Fruit fly (Drosophila melanogaster) whole organism, embryonic: ENCODE data around the gene Cyp4ac2.

Experiments
- Atf3 ChIP-seq: fragments of 200-800 bp; sonication (Bioruptor generic); optimal IDR thresholded peaks from 3 replicates; lab custom pipeline; 2016; ENCODE audit warnings: missing biosample characterization, missing genetic modification characterization
- BtbVII ChIP-seq: fragments of 200-800 bp; sonication (Bioruptor generic); optimal IDR thresholded peaks from 3 replicates; lab custom pipeline; 2017; ENCODE audit warnings: missing biosample characterization, mild to moderate bottlenecking, missing genetic modification characterization
- CG10147 ChIP-seq: fragments of 200-800 bp; sonication (Bioruptor generic); optimal IDR thresholded peaks from 2 replicates; lab custom pipeline; 2019; ENCODE audit warnings: missing biosample characterization, mild to moderate bottlenecking, missing genetic modification characterization, moderate library complexity
- CG14860 ChIP-seq: fragments of 200-800 bp; sonication (Bioruptor generic); IDR thresholded peaks from 3 replicates; pipeline ENCODE4 v1.3.6; 2022; ENCODE audit warnings: missing biosample characterization, missing genetic modification characterization; ENCODE audit not compliant: partially characterized antibody
- CG15601 ChIP-seq: fragments of 200-800 bp; sonication (Bioruptor generic); optimal IDR thresholded peaks from 3 replicates; lab custom pipeline; 2019; ENCODE audit warnings: missing biosample characterization, mild to moderate bottlenecking, missing genetic modification characterization, moderate library complexity
- CG1602 ChIP-seq: fragments of 200-800 bp; sonication (Bioruptor generic); optimal IDR thresholded peaks from 3 replicates; lab custom pipeline; 2016; ENCODE audit warnings: missing biosample characterization, missing genetic modification characterization
- CG17829 ChIP-seq: fragments of 200-800 bp; optimal IDR thresholded peaks from 2 replicates; lab custom pipeline; 2019; ENCODE audit warnings: missing biosample characterization, mild to moderate bottlenecking, missing genetic modification characterization, moderate library complexity
- CG1792 ChIP-seq: fragments of 200-800 bp; sonication (Bioruptor generic); optimal IDR thresholded peaks from 2 replicates; lab custom pipeline; 2016; ENCODE audit warnings: missing biosample characterization, missing genetic modification characterization
- CG2199 ChIP-seq: fragments of 200-800 bp; sonication (Bioruptor generic); IDR thresholded peaks from 3 replicates; pipeline ENCODE4 v1.3.6; 2022; ENCODE audit warnings: missing biosample characterization, missing genetic modification characterization
- CG31441 ChIP-seq: fragments of 200-800 bp; sonication (Bioruptor generic); IDR thresholded peaks from 2 replicates; pipeline ENCODE4 v1.3.6; 2022; ENCODE audit warnings: missing biosample characterization, missing genetic modification characterization
- CG3163 ChIP-seq: fragments of 200-800 bp; sonication (Bioruptor generic); optimal IDR thresholded peaks from 3 replicates; lab custom pipeline; 2016; ENCODE audit warnings: missing biosample characterization, missing genetic modification characterization
- CG34376 ChIP-seq: fragments of 200-800 bp; sonication (Bioruptor generic); optimal IDR thresholded peaks from 2 replicates; lab custom pipeline; 2018; ENCODE audit warnings: missing biosample characterization, mild to moderate bottlenecking, missing genetic modification characterization
- CG4328 ChIP-seq: fragments of 200-800 bp; sonication (Bioruptor generic); optimal IDR thresholded peaks from 3 replicates; lab custom pipeline; 2017; ENCODE audit warnings: missing biosample characterization, missing genetic modification reagents, missing genetic modification characterization
- CG4404 ChIP-seq: fragments of 200-800 bp; sonication (Bioruptor generic); IDR thresholded peaks from 2 replicates; pipeline ENCODE4 v1.3.6; 2022; ENCODE audit warnings: missing biosample characterization, missing genetic modification characterization
- CG5953 ChIP-seq: fragments of 200-800 bp; sonication (Bioruptor generic); IDR thresholded peaks from 2 replicates; pipeline ENCODE4 v1.3.6; 2022; ENCODE audit warnings: missing biosample characterization, missing genetic modification characterization
- CG6683 ChIP-seq: fragments of 200-800 bp; sonication (Bioruptor generic); optimal IDR thresholded peaks from 2 replicates; lab custom pipeline; 2017; ENCODE audit warnings: missing biosample characterization, mild to moderate bottlenecking, missing genetic modification characterization, missing genetic modification reagents
- CG6689 ChIP-seq: fragments of 200-800 bp; sonication (Bioruptor generic); IDR thresholded peaks from 2 replicates; pipeline ENCODE4 v1.3.6; 2022; ENCODE audit warnings: missing biosample characterization, missing genetic modification characterization
- CG6765 ChIP-seq: fragments of 200-800 bp; sonication (Bioruptor generic); optimal IDR thresholded peaks from 3 replicates; lab custom pipeline; 2017; ENCODE audit warnings: missing biosample characterization, mild to moderate bottlenecking, missing genetic modification characterization
- CG7786 ChIP-seq: fragments of 200-800 bp; sonication (Bioruptor generic); optimal IDR thresholded peaks from 2 replicates; lab custom pipeline; 2016; ENCODE audit warnings: missing biosample characterization, missing genetic modification characterization
- CG8089 ChIP-seq: fragments of 200-800 bp; sonication (Bioruptor generic); optimal IDR thresholded peaks from 3 replicates; lab custom pipeline; 2016; ENCODE audit warnings: missing biosample characterization, missing genetic modification characterization
- CG8290 ChIP-seq, 3 experiments: fragments of 200-800 bp; sonication (Bioruptor generic); optimal IDR thresholded peaks; 2 replicates each; lab custom pipeline; 2016 to 2019; ENCODE audit warnings: missing biosample characterization in 3 of 3, missing genetic modification characterization in 3 of 3, mild to moderate bottlenecking in 2 of 3, moderate library complexity in 1 of 3
- CG9727 ChIP-seq: fragments of 200-800 bp; sonication (Bioruptor generic); optimal IDR thresholded peaks from 3 replicates; lab custom pipeline; 2017; ENCODE audit warnings: missing biosample characterization, mild to moderate bottlenecking, missing genetic modification characterization
- CG9876 ChIP-seq: fragments of 200-800 bp; sonication (Bioruptor generic); optimal IDR thresholded peaks from 2 replicates; lab custom pipeline; 2016; ENCODE audit warnings: missing biosample characterization, missing genetic modification characterization
- Dek ChIP-seq: fragments of 200-800 bp; sonication (Bioruptor generic); optimal IDR thresholded peaks from 3 replicates; lab custom pipeline; 2019; ENCODE audit warnings: missing biosample characterization, mild to moderate bottlenecking, missing genetic modification characterization, moderate library complexity
- Hr78 ChIP-seq, 2 experiments: fragments of 200-800 bp in 1 of 2; fragments of >200 bp in 1 of 2; sonication (Bioruptor generic) in 1 of 2; optimal IDR thresholded peaks; 2 replicates each; lab custom pipeline; 2017 to 2019; ENCODE audit warnings: missing biosample characterization in 2 of 2, missing genetic modification characterization in 2 of 2, mild to moderate bottlenecking in 1 of 2, moderate library complexity in 1 of 2
- Hsf ChIP-seq: fragments of 200-800 bp; sonication (Bioruptor generic); optimal IDR thresholded peaks from 3 replicates; lab custom pipeline; 2016; ENCODE audit warnings: missing biosample characterization, missing genetic modification characterization
- Max ChIP-seq: fragments of 200-800 bp; sonication (Bioruptor generic); optimal IDR thresholded peaks from 2 replicates; lab custom pipeline; 2016; ENCODE audit warnings: missing biosample characterization, mild to moderate bottlenecking, missing genetic modification characterization
- NC2β ChIP-seq: fragments of 200-800 bp; sonication (Bioruptor generic); optimal IDR thresholded peaks from 2 replicates; lab custom pipeline; 2016; ENCODE audit warnings: missing biosample characterization, missing genetic modification characterization
- Neu2 ChIP-seq: fragments of 200-800 bp; sonication (Bioruptor generic); optimal IDR thresholded peaks from 3 replicates; lab custom pipeline; 2016; ENCODE audit warnings: missing biosample characterization, missing genetic modification characterization, borderline replicate concordance
- Opbp ChIP-seq: fragments of 200-800 bp; sonication (Bioruptor generic); IDR thresholded peaks from 3 replicates; pipeline ENCODE4 v1.3.6; 2022; ENCODE audit warnings: missing biosample characterization, missing genetic modification characterization; ENCODE audit not compliant: partially characterized antibody
- Sry-δ ChIP-seq: fragments of 200-800 bp; sonication (Bioruptor generic); optimal IDR thresholded peaks from 2 replicates; lab custom pipeline; 2016; ENCODE audit warnings: missing biosample characterization, missing genetic modification characterization
- YL-1 ChIP-seq: fragments of 200-800 bp; sonication (Bioruptor generic); optimal IDR thresholded peaks from 3 replicates; lab custom pipeline; 2017; ENCODE audit warnings: missing biosample characterization, mild to moderate bottlenecking, missing genetic modification characterization
- ato ChIP-seq: fragments of 200-800 bp; sonication (Bioruptor generic); IDR thresholded peaks from 2 replicates; pipeline ENCODE4 v1.3.6; 2022; ENCODE audit warnings: missing biosample characterization, missing genetic modification characterization; ENCODE audit not compliant: partially characterized antibody
- bab2 ChIP-seq: fragments of 200-800 bp; sonication (Bioruptor generic); optimal IDR thresholded peaks from 2 replicates; lab custom pipeline; 2016; ENCODE audit warnings: missing biosample characterization, missing genetic modification characterization
- cg ChIP-seq: fragments of 200-800 bp; sonication (Bioruptor generic); optimal IDR thresholded peaks from 3 replicates; lab custom pipeline; 2019; ENCODE audit warnings: missing biosample characterization, mild to moderate bottlenecking, missing genetic modification characterization, moderate library complexity
- corto ChIP-seq: fragments of 200-800 bp; sonication (Bioruptor generic); optimal IDR thresholded peaks from 2 replicates; lab custom pipeline; 2016; ENCODE audit warnings: missing biosample characterization, mild to moderate bottlenecking, missing genetic modification characterization, moderate library complexity
- crc ChIP-seq: fragments of 200-800 bp; sonication (Bioruptor generic); optimal IDR thresholded peaks from 2 replicates; lab custom pipeline; 2016; ENCODE audit warnings: missing biosample characterization, missing genetic modification characterization
- ems ChIP-seq: fragments of 200-800 bp; sonication (Bioruptor generic); optimal IDR thresholded peaks from 3 replicates; lab custom pipeline; 2016; ENCODE audit warnings: missing biosample characterization, missing genetic modification characterization
- esg ChIP-seq: fragments of 200-800 bp; sonication (Bioruptor generic); conservative IDR thresholded peaks from 2 replicates; pipeline ENCODE4 v1.3.6; 2022; ENCODE audit warnings: missing biosample characterization, missing genetic modification characterization
- gcm2 ChIP-seq: fragments of 200-800 bp; sonication (Bioruptor generic); optimal IDR thresholded peaks from 2 replicates; lab custom pipeline; 2016; ENCODE audit warnings: missing biosample characterization, missing genetic modification characterization
- hbn ChIP-seq: fragments of 200-800 bp; sonication (Bioruptor generic); IDR thresholded peaks from 2 replicates; pipeline ENCODE4 v1.3.6; 2022; ENCODE audit warnings: missing biosample characterization, missing genetic modification characterization; ENCODE audit not compliant: partially characterized antibody
- pho ChIP-seq: fragments of 200-800 bp; sonication (Bioruptor generic); optimal IDR thresholded peaks from 2 replicates; lab custom pipeline; 2016; ENCODE audit warnings: missing biosample characterization, missing genetic modification characterization
- schlank ChIP-seq: fragments of 200-800 bp; sonication (Bioruptor generic); optimal IDR thresholded peaks from 2 replicates; lab custom pipeline; 2018; ENCODE audit warnings: missing biosample characterization, mild to moderate bottlenecking, missing genetic modification characterization
- seq ChIP-seq: fragments of 200-800 bp; sonication (Bioruptor generic); IDR thresholded peaks from 2 replicates; pipeline ENCODE4 v1.3.6; 2022; ENCODE audit warnings: missing biosample characterization, missing genetic modification characterization
- sima ChIP-seq: fragments of 200-800 bp; sonication (Bioruptor generic); optimal IDR thresholded peaks from 2 replicates; lab custom pipeline; 2016; ENCODE audit warnings: missing biosample characterization, missing genetic modification characterization
- unpg ChIP-seq: fragments of 200-800 bp; sonication (Bioruptor generic); optimal IDR thresholded peaks from 3 replicates; lab custom pipeline; 2018; ENCODE audit warnings: missing biosample characterization, mild to moderate bottlenecking, missing genetic modification characterization, moderate library complexity
- vfl ChIP-seq: fragments of 200-800 bp; sonication (Bioruptor generic); optimal IDR thresholded peaks from 2 replicates; lab custom pipeline; 2016; ENCODE audit warnings: missing biosample characterization, missing genetic modification characterization
- wor ChIP-seq: fragments of 200-800 bp; sonication (Bioruptor generic); IDR thresholded peaks from 2 replicates; pipeline ENCODE4 v1.3.6; 2022; ENCODE audit warnings: missing biosample characterization, missing genetic modification characterization

The Cyp4ac2 gene

dm6 chr2L:5232967-5233909 lies 33.0 kb upstream of the Cyp4ac2 start (continued):
- TF ChIP-seq BtbVII (GFP tag; lab: Kevin White, UChicago), result peak; percentile 45
- TF ChIP-seq CG10147 (GFP tag; lab: Kevin White, UChicago), result peak; percentile 26
- TF ChIP-seq CG14860 (GFP tag; lab: Robert Waterston, UW), result no peak
- TF ChIP-seq CG4328 (GFP tag; lab: Kevin White, UChicago), result no peak
- TF ChIP-seq YL-1 (GFP tag; lab: Kevin White, UChicago), result no peak
- 0 out of 2 replicates have a peak, but pooled peaks have one; percentile 12 for TF ChIP-seq seq (GFP tag; lab: Robert Waterston, UW)
- no peak for TF ChIP-seq esg (GFP tag; lab: Robert Waterston, UW)
- TF ChIP-seq CG8290 (GFP tag; optimal IDR thresholded peaks at IDR 0.05; lab: Kevin White, UChicago), result no peak
- TF ChIP-seq CG8290 (tag; optimal IDR thresholded peaks at IDR 0.05; lab: Kevin White, UChicago), result peak in 1 of 2 experiments; percentile 59
- peak; percentile 21 for TF ChIP-seq CG15601 (tag; lab: Kevin White, UChicago)
- peak; percentile 38 for TF ChIP-seq cg (GFP tag; lab: Kevin White, UChicago)
- TF ChIP-seq bab2 (GFP tag; lab: Kevin White, UChicago), result no peak
- peak; percentile 14 for TF ChIP-seq schlank (tag; lab: Kevin White, UChicago)
- TF ChIP-seq NC2β (GFP tag; lab: Kevin White, UChicago), result no peak
- no peak for TF ChIP-seq CG5953 (GFP tag; lab: Robert Waterston, UW)
- TF ChIP-seq Max (GFP tag; lab: Kevin White, UChicago), result no peak
- no peak for TF ChIP-seq hbn
- no peak for TF ChIP-seq unpg (GFP tag; lab: Kevin White, UChicago)
- TF ChIP-seq Hsf, result no peak
- no peak for TF ChIP-seq Neu2 (GFP tag; lab: Kevin White, UChicago)
- TF ChIP-seq wor, result no peak
- TF ChIP-seq CG1602 (GFP tag; lab: Kevin White, UChicago), result no peak
- TF ChIP-seq Dek, result no peak
- TF ChIP-seq gcm2 (GFP tag; lab: Kevin White, UChicago), result no peak
- no peak for TF ChIP-seq CG4404 (GFP tag; lab: Robert Waterston, UW)
- TF ChIP-seq pho (GFP tag; lab: Kevin White, UChicago), result no peak
- no peak for TF ChIP-seq CG6683 (GFP tag; lab: Kevin White, UChicago)
- no peak for TF ChIP-seq CG3163 (GFP tag; lab: Kevin White, UChicago)
- no peak for TF ChIP-seq ems (GFP tag; lab: Kevin White, UChicago)
- no peak for TF ChIP-seq CG8089
- TF ChIP-seq CG9876 (GFP tag; lab: Kevin White, UChicago), result no peak
- TF ChIP-seq CG17829 (tag; lab: Kevin White, UChicago), result no peak
- no peak for TF ChIP-seq Atf3 (GFP tag; lab: Kevin White, UChicago)
- TF ChIP-seq ato, result no peak
- TF ChIP-seq corto (GFP tag; lab: Kevin White, UChicago), result no peak
- no peak for TF ChIP-seq Sry-δ (GFP tag; lab: Kevin White, UChicago)
- TF ChIP-seq CG6689 (GFP tag; lab: Robert Waterston, UW), result no peak
- no peak for TF ChIP-seq crc (GFP tag; lab: Kevin White, UChicago)
- TF ChIP-seq vfl (GFP tag; lab: Kevin White, UChicago), result no peak
- TF ChIP-seq CG31441 (GFP tag; lab: Robert Waterston, UW), result no peak
- no peak for TF ChIP-seq CG6765 (GFP tag; lab: Kevin White, UChicago)
- TF ChIP-seq Opbp, result no peak
- no peak for TF ChIP-seq CG7786 (GFP tag; lab: Kevin White, UChicago)
- no peak for TF ChIP-seq CG9727 (GFP tag; lab: Kevin White, UChicago)
- no peak for TF ChIP-seq Hr78 (GFP tag; optimal IDR thresholded peaks at IDR 0.05; lab: Kevin White, UChicago)
- TF ChIP-seq CG1792 (GFP tag; lab: Kevin White, UChicago), result no peak
- TF ChIP-seq sima (GFP tag; lab: Kevin White, UChicago), result no peak
- 0 out of 3 replicates have a peak, but pooled peaks have one; percentile 54 for TF ChIP-seq CG2199 (GFP tag; lab: Robert Waterston, UW)
- TF ChIP-seq CG34376 (GFP tag; lab: Kevin White, UChicago), result peak; percentile 89
